Fruit fly (Drosophila melanogaster): ENCODE data around the gene GILT2.

GILT2 gene

DNA sequence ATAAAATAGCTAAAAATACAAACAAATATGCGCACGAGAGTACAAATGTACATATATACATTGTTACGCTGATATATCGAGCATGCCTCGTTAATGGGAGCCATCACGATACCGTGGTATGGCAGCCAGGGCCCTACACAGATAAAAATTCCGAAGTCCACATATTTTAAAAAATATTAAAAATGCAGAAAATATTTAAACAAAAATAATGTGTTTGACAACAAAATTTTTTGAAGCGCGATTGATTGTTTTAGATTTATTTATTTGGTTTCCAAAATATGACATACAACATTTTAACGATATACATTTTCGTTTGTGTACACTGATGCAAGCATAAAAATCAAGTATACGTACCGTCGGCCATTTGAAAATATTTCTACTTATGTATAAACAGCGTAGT is 48.0 kb downstream of the GILT2 start (continued):
- TF ChIP-seq salm (tag; optimal IDR thresholded peaks at IDR 0.05) = peak; percentile 39
- no peak for TF ChIP-seq CG2199 (GFP tag; IDR thresholded peaks at IDR 0.05)
- peak; percentile 91 for TF ChIP-seq cwo (GFP tag; optimal IDR thresholded peaks at IDR 0.05)
- no peak for TF ChIP-seq CTCF (GFP tag; optimal IDR thresholded peaks at IDR 0.05)
- TF ChIP-seq jigr1 (GFP tag; IDR thresholded peaks at IDR 0.05) = peak; percentile 60; the same call in 1 of the 3 replicates
- no peak for TF ChIP-seq CG5180 (GFP tag; optimal IDR thresholded peaks at IDR 0.05)
- peak; percentile 73 for TF ChIP-seq Side (GFP tag; optimal IDR thresholded peaks at IDR 0.05)
- no peak for TF ChIP-seq peb (GFP tag; IDR thresholded peaks at IDR 0.05)
- peak; percentile 56 for TF ChIP-seq her (GFP tag; optimal IDR thresholded peaks at IDR 0.05)
- TF ChIP-seq row (GFP tag; IDR thresholded peaks at IDR 0.05) = peak; percentile 87
- peak; percentile 80 for TF ChIP-seq H2.0 (GFP tag; IDR thresholded peaks at IDR 0.05)
- peak; percentile 75 for TF ChIP-seq CG17829 (tag; optimal IDR thresholded peaks at IDR 0.05)
- TF ChIP-seq Hmx (GFP tag; optimal IDR thresholded peaks at IDR 0.05) = peak; percentile 66
- no peak for TF ChIP-seq hkb (optimal IDR thresholded peaks at IDR 0.05)
- TF ChIP-seq hkb (GFP tag; IDR thresholded peaks at IDR 0.05) = peak; percentile 89
- TF ChIP-seq Oaz (GFP tag; IDR thresholded peaks at IDR 0.05) = peak; percentile 40; the same call in 1 of the 2 replicates
- peak; percentile 80 for TF ChIP-seq bab2 (GFP tag; optimal IDR thresholded peaks at IDR 0.05)
- TF ChIP-seq CG17359 (tag; optimal IDR thresholded peaks at IDR 0.05) = peak; percentile 85
- TF ChIP-seq gsb-n (tag; optimal IDR thresholded peaks at IDR 0.05) = peak; percentile 4
- peak; percentile 65 for TF ChIP-seq CG18476 (GFP tag; optimal IDR thresholded peaks at IDR 0.05)
- no peak for TF ChIP-seq CG10565 (GFP tag; optimal IDR thresholded peaks at IDR 0.05)
- 0 out of 2 replicates have a peak, but pooled peaks have one; percentile 64 for TF ChIP-seq CG16779 (GFP tag; IDR thresholded peaks at IDR 0.05)
- TF ChIP-seq CG10654 (GFP tag; optimal IDR thresholded peaks at IDR 0.05) = peak; percentile 61
- peak; percentile 66 for TF ChIP-seq CG16815 (GFP tag; optimal IDR thresholded peaks at IDR 0.05)
- no peak for TF ChIP-seq Optix (GFP tag; IDR thresholded peaks at IDR 0.05)
- TF ChIP-seq croc (GFP tag; conservative IDR thresholded peaks at IDR 0.05) = peak; percentile 28; the same call in 2 of the 3 replicates
- peak; percentile 71 for TF ChIP-seq NFAT (GFP tag; IDR thresholded peaks at IDR 0.05)
- no peak for TF ChIP-seq Sry-β (GFP tag; optimal IDR thresholded peaks at IDR 0.05)
- peak; percentile 29 for TF ChIP-seq D19A (tag; optimal IDR thresholded peaks at IDR 0.05)
- TF ChIP-seq fu2 (GFP tag; optimal IDR thresholded peaks at IDR 0.05) = peak; percentile 65
- TF ChIP-seq CG43689 (GFP tag; IDR thresholded peaks at IDR 0.05) = peak; percentile 40; the same call in 1 of the 2 replicates
- TF ChIP-seq Adf1 (GFP tag; IDR thresholded peaks at IDR 0.05) = peak; percentile 68
- TF ChIP-seq fd64A (GFP tag; optimal IDR thresholded peaks at IDR 0.05) = no peak
- no peak for TF ChIP-seq Doc3 (GFP tag; IDR thresholded peaks at IDR 0.05; ENCODE audit: partially characterized antibody)
- peak; percentile 31 for TF ChIP-seq CG2116 (GFP tag; optimal IDR thresholded peaks at IDR 0.05)
- peak; percentile 78 for TF ChIP-seq CG6854 (GFP tag; optimal IDR thresholded peaks at IDR 0.05)
- TF ChIP-seq NC2β (GFP tag; optimal IDR thresholded peaks at IDR 0.05) = no peak
- no peak for TF ChIP-seq da (GFP tag; optimal IDR thresholded peaks at IDR 0.05)
- TF ChIP-seq gcm2 (GFP tag; optimal IDR thresholded peaks at IDR 0.05) = peak; percentile 54
- no peak for TF ChIP-seq Hr78 (GFP tag; optimal IDR thresholded peaks at IDR 0.05)
- TF ChIP-seq ind (GFP tag; optimal IDR thresholded peaks at IDR 0.05) = peak; percentile 82
- peak; percentile 53 for TF ChIP-seq CG12744 (GFP tag; optimal IDR thresholded peaks at IDR 0.05)
- TF ChIP-seq CG13775 (GFP tag; optimal IDR thresholded peaks at IDR 0.05) = peak; percentile 81
- no peak for TF ChIP-seq CG7271 (tag; optimal IDR thresholded peaks at IDR 0.05)
- TF ChIP-seq zfh1 (GFP tag; IDR thresholded peaks at IDR 0.05) = peak; percentile 73; the same call in 1 of the 3 replicates
- no peak for TF ChIP-seq Neu2 (GFP tag; optimal IDR thresholded peaks at IDR 0.05; ENCODE audit: borderline replicate concordance)
- TF ChIP-seq CG13424 (tag; optimal IDR thresholded peaks at IDR 0.05) = peak; percentile 63
- peak; percentile 86 for TF ChIP-seq CG11695 (GFP tag; IDR thresholded peaks at IDR 0.05)
- peak; percentile 73 for TF ChIP-seq E2f1 (GFP tag; IDR thresholded peaks at IDR 0.05)
- peak; percentile 35 for TF ChIP-seq Nf-YC (tag; optimal IDR thresholded peaks at IDR 0.05)
- TF ChIP-seq yki (optimal IDR thresholded peaks at IDR 0.05) = no peak
- peak; percentile 65 for TF ChIP-seq CG18262 (tag; optimal IDR thresholded peaks at IDR 0.05)
- peak; percentile 51 for TF ChIP-seq CG12104 (GFP tag; optimal IDR thresholded peaks at IDR 0.05)
